Worm (Caenorhabditis elegans): ENCODE measurements around the gene Y37A1B.7.
A peak's percentile ranks its signal among the peaks of the same experiment; 100 is the strongest.

Gene Y37A1B.7

ce11 chrIV:14070992-14071289 is 27.4 kb upstream of the Y37A1B.7 start (continued):
- peak; percentile 12 for TF ChIP-seq madf-10 (tag; optimal IDR thresholded peaks at IDR 0.05)
- TF ChIP-seq Y53G8AR.9 (GFP tag; conservative IDR thresholded peaks at IDR 0.05) = peak; percentile 81; the same call in 1 of the 2 replicates
- peak; percentile 95 for TF ChIP-seq dox-1 (GFP tag; IDR thresholded peaks at IDR 0.05)
- no peak for TF ChIP-seq cebp-1 (GFP tag; IDR thresholded peaks at IDR 0.05)
- no peak for TF ChIP-seq cebp-1 (tag; optimal IDR thresholded peaks at IDR 0.05)
- no peak for TF ChIP-seq K11D2.4 (GFP tag; IDR thresholded peaks at IDR 0.05)
- peak; percentile 83 for TF ChIP-seq D2030.7 (GFP tag; IDR thresholded peaks at IDR 0.05)
- peak; percentile 67 for TF ChIP-seq madf-8 (GFP tag; conservative IDR thresholded peaks at IDR 0.05)
- TF ChIP-seq atf-7 (tag; optimal IDR thresholded peaks at IDR 0.05) = no peak
- TF ChIP-seq F55B11.4 (tag; optimal IDR thresholded peaks at IDR 0.05; ENCODE audit: borderline replicate concordance, insufficient read depth) = no peak
- TF ChIP-seq Y67H2A.10 (GFP tag; conservative IDR thresholded peaks at IDR 0.05) = peak; percentile 16; the same call in 1 of the 2 replicates
- TF ChIP-seq ztf-3 (GFP tag; optimal IDR thresholded peaks at IDR 0.05) = no peak
- peak; percentile 79 for TF ChIP-seq efl-1 (GFP tag; optimal IDR thresholded peaks at IDR 0.05)
- TF ChIP-seq fkh-3 (tag; optimal IDR thresholded peaks at IDR 0.05) = no peak
- peak; percentile 93 for TF ChIP-seq attf-6 (GFP tag; IDR thresholded peaks at IDR 0.05)
- TF ChIP-seq rec-8 (tag; optimal IDR thresholded peaks at IDR 0.05) = no peak
- TF ChIP-seq hmg-1.2 (GFP tag; IDR thresholded peaks at IDR 0.05) = peak; percentile 71
- peak; percentile 86 for TF ChIP-seq B0336.3 (GFP tag; IDR thresholded peaks at IDR 0.05)
- TF ChIP-seq zfh-2 (GFP tag; conservative IDR thresholded peaks at IDR 0.05) = no peak
- no peak; the same call in 1 of the 2 replicates for TF ChIP-seq Y53F4B.3 (GFP tag; IDR thresholded peaks at IDR 0.05)
- no peak for TF ChIP-seq sptf-2 (GFP tag; optimal IDR thresholded peaks at IDR 0.05)
- no peak for TF ChIP-seq ccch-3 (GFP tag; optimal IDR thresholded peaks at IDR 0.05)
- TF ChIP-seq tbp1 (GFP tag; optimal IDR thresholded peaks at IDR 0.05) = peak; percentile 75
- 0 out of 2 replicates have a peak, but pooled peaks have one; percentile 14 for TF ChIP-seq lir-1 (GFP tag; conservative IDR thresholded peaks at IDR 0.05)
- TF ChIP-seq lin-35 (GFP tag; optimal IDR thresholded peaks at IDR 0.05) = peak in 2 of 3 experiments; percentile 5 to 73
- no peak for TF ChIP-seq mxl-1 (tag; optimal IDR thresholded peaks at IDR 0.05)
- TF ChIP-seq snpc-3.4 (tag; optimal IDR thresholded peaks at IDR 0.05) = peak; percentile 85
- peak; percentile 51; the same call in 1 of the 2 replicates for TF ChIP-seq attf-3 (GFP tag; conservative IDR thresholded peaks at IDR 0.05)
- no peak for TF ChIP-seq ztf-25 (GFP tag; IDR thresholded peaks at IDR 0.05)
- TF ChIP-seq nfya-2 (GFP tag; IDR thresholded peaks at IDR 0.05) = no peak
- TF ChIP-seq mel-28 (tag; optimal IDR thresholded peaks at IDR 0.05; ENCODE audit: borderline replicate concordance) = no peak
- peak; percentile 53 for TF ChIP-seq K12H6.12 (tag; optimal IDR thresholded peaks at IDR 0.05)
- TF ChIP-seq hrde-1 (tag; optimal IDR thresholded peaks at IDR 0.05; ENCODE audit: borderline replicate concordance) = no peak
- TF ChIP-seq repo-1 (tag; optimal IDR thresholded peaks at IDR 0.05) = no peak
- TF ChIP-seq ceh-40 (GFP tag; IDR thresholded peaks at IDR 0.05) = no peak
- no peak for TF ChIP-seq nfya-1 (tag; optimal IDR thresholded peaks at IDR 0.05; ENCODE audit: borderline replicate concordance, insufficient read depth)
- TF ChIP-seq pha-4 (tag; optimal IDR thresholded peaks at IDR 0.05) = no peak
- peak; percentile 91 for TF ChIP-seq ekl-4 (GFP tag; IDR thresholded peaks at IDR 0.05)
- TF ChIP-seq madf-3 (GFP tag; IDR thresholded peaks at IDR 0.05) = peak; percentile 99
- peak; percentile 25 for TF ChIP-seq ztf-18 (tag; optimal IDR thresholded peaks at IDR 0.05)
- no peak for TF ChIP-seq B0261.1 (tag; optimal IDR thresholded peaks at IDR 0.05)
- no peak for TF ChIP-seq lin-26 (GFP tag; IDR thresholded peaks at IDR 0.05)
- TF ChIP-seq pbrm-1 (GFP tag; IDR thresholded peaks at IDR 0.05) = peak; percentile 85; the same call in 1 of the 2 replicates
- no peak for TF ChIP-seq bed-1 (GFP tag; IDR thresholded peaks at IDR 0.05)
- TF ChIP-seq F49E8.2 (tag; optimal IDR thresholded peaks at IDR 0.05; ENCODE audit: insufficient read depth) = peak; percentile 81
- no peak for TF ChIP-seq egl-18 (GFP tag; IDR thresholded peaks at IDR 0.05)

Data from whole organism, young adult.